Worm (Caenorhabditis elegans) whole organism, L2 larva: ENCODE results near the gene T25B6.6.

Experiments
- ceh-82 ChIP-seq: fragments of 150-350 bp; optimal IDR thresholded peaks from 2 replicates; lab custom pipeline; 2014; ENCODE audit warnings: missing biosample characterization, missing genetic modification characterization
- nhr-12 ChIP-seq: fragments of 150-350 bp; optimal IDR thresholded peaks from 2 replicates; lab custom pipeline; 2014; ENCODE audit warnings: missing biosample characterization, missing genetic modification characterization
- nhr-237 ChIP-seq: fragments of 150-350 bp; optimal IDR thresholded peaks from 2 replicates; lab custom pipeline; 2014; ENCODE audit warnings: missing biosample characterization, missing genetic modification characterization
- nhr-25 ChIP-seq: fragments of 150-350 bp; sonication (generic microtip); optimal IDR thresholded peaks from 3 replicates; lab custom pipeline; 2014; ENCODE audit warnings: missing biosample characterization, missing genetic modification characterization

DNA sequence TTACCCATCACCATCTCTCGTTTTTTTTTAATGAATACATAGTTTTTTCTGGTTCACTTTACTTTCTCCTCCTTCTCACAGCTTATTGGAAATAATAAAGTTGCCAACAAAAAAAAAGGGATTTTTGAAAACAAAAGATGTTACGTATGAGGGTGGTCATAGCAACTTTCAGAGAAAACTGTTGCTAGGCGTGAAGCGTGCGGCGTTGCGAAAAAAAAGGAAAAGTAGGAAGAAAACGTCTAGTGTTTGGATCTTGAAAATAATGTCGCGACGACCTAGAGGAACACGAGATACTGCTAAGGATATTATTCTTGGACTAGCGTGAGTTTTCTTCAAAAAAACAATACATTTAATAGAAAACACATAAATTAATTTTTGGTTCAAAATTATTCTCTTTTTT, 23.9 kb downstream of the T25B6.6 start, which contains the start of gene C24A3.1:
- TF ChIP-seq nhr-12 (tag; lab: Kevin White, UChicago) (no peak), ceh-82 (no peak), nhr-237 (tag; lab: Kevin White, UChicago) (no peak), nhr-25 (tag; lab: Kevin White, UChicago) (no peak)
